Worm (Caenorhabditis elegans) whole organism, L1 larva: Measurements from ENCODE around the gene chca-1.

Source experiments
- dpl-1 ChIP-seq, 3 experiments: fragments of 150-350 bp in 2 of 3; sonication (generic microtip) in 1 of 3; optimal IDR thresholded peaks; 2 replicates each; lab custom pipeline; 2014 to 2017; ENCODE audit warnings: missing biosample characterization in 3 of 3, missing genetic modification characterization in 3 of 3, missing genetic modification reagents in 3 of 3
- lin-13 ChIP-seq: fragments of 150-350 bp; optimal IDR thresholded peaks from 2 replicates; lab custom pipeline; 2014; ENCODE audit warnings: missing biosample characterization, missing genetic modification reagents, missing genetic modification characterization
- nhr-28 ChIP-seq: fragments of 150-350 bp; optimal IDR thresholded peaks from 2 replicates; lab custom pipeline; 2014; ENCODE audit warnings: missing biosample characterization, missing genetic modification characterization
- nhr-77 ChIP-seq: fragments of 150-350 bp; optimal IDR thresholded peaks from 2 replicates; lab custom pipeline; 2014; ENCODE audit warnings: missing biosample characterization, missing genetic modification characterization
- pqm-1 ChIP-seq: sonication (generic microtip); optimal IDR thresholded peaks from 3 replicates; lab custom pipeline; 2017; ENCODE audit warnings: missing biosample characterization, missing genetic modification characterization
- ztf-4 ChIP-seq: fragments of 150-350 bp; optimal IDR thresholded peaks from 2 replicates; lab custom pipeline; 2014; ENCODE audit warnings: missing biosample characterization, missing genetic modification characterization

- TF ChIP-seq dpl-1 (GFP tag; optimal IDR thresholded peaks at IDR 0.05; lab: Kevin White, UChicago) = no peak
- TF ChIP-seq pqm-1 (tag; lab: Kevin White, UChicago) = no peak
- TF ChIP-seq nhr-28 = no peak
- TF ChIP-seq nhr-77 = no peak
- TF ChIP-seq lin-13 (GFP tag; lab: Kevin White, UChicago) = no peak
- TF ChIP-seq ztf-4 (tag; lab: Kevin White, UChicago) = no peak
Measured at ce11 chrIV:9641925-9642324, 9.3 kb upstream of the chca-1 start, which contains the start of gene del-2.
